Fruit fly (Drosophila melanogaster): ENCODE results near the gene CG7968.

dm6 chr2L:13807959-13808358 is 41.2 kb upstream of the CG7968 start:
- peak; percentile 30 for TF ChIP-seq CG11617 (GFP tag; optimal IDR thresholded peaks at IDR 0.05)
- TF ChIP-seq kay (GFP tag; ENCODE audit: borderline replicate concordance) = no peak
- no peak for TF ChIP-seq cic (GFP tag; optimal IDR thresholded peaks at IDR 0.05)
- no peak for TF ChIP-seq bab1 (GFP tag; optimal IDR thresholded peaks at IDR 0.05)
- peak; percentile 43 for TF ChIP-seq ovo (GFP tag; optimal IDR thresholded peaks at IDR 0.05)
- TF ChIP-seq Hr96 (GFP tag; optimal IDR thresholded peaks at IDR 0.05) = no peak
- peak; percentile 10 for TF ChIP-seq Mnt (GFP tag; optimal IDR thresholded peaks at IDR 0.05)
- TF ChIP-seq Clk (GFP tag; optimal IDR thresholded peaks at IDR 0.05) = no peak
- TF ChIP-seq CG12768 (GFP tag; optimal IDR thresholded peaks at IDR 0.05) = peak; percentile 21
- peak; percentile 34 for TF ChIP-seq CG7045 (GFP tag; optimal IDR thresholded peaks at IDR 0.05)
- no peak for TF ChIP-seq toe (GFP tag; optimal IDR thresholded peaks at IDR 0.05)
- TF ChIP-seq tj (GFP tag; optimal IDR thresholded peaks at IDR 0.05) = no peak
- TF ChIP-seq pad (GFP tag; optimal IDR thresholded peaks at IDR 0.05) = no peak

Measured in whole organism, adult.